Worm (Caenorhabditis elegans) whole organism, L1 larva: ENCODE results near the gene snt-1.

Source experiments
- C04F5.9 ChIP-seq: sonication (generic microtip); optimal IDR thresholded peaks from 2 replicates; lab custom pipeline; 2016; ENCODE audit warnings: missing genetic modification characterization, missing compliant biosample characterization
- C34B4.2 ChIP-seq: sonication (generic microtip); optimal IDR thresholded peaks from 2 replicates; lab custom pipeline; 2017; ENCODE audit warnings: mild to moderate bottlenecking, missing genetic modification characterization, missing compliant biosample characterization
- F16B12.6 ChIP-seq: fragments of 150-350 bp; optimal IDR thresholded peaks from 2 replicates; lab custom pipeline; 2014; ENCODE audit warnings: missing biosample characterization, missing genetic modification characterization
- Y116A8C.19 ChIP-seq: sonication (generic microtip); optimal IDR thresholded peaks from 2 replicates; lab custom pipeline; 2016; ENCODE audit warnings: missing compliant biosample characterization, missing genetic modification characterization, borderline replicate concordance
- aly-2 ChIP-seq: fragments of 150-350 bp; optimal IDR thresholded peaks from 2 replicates; lab custom pipeline; 2014; ENCODE audit warnings: missing biosample characterization, missing genetic modification characterization
- blmp-1 ChIP-seq: fragments of 150-350 bp; optimal IDR thresholded peaks from 2 replicates; lab custom pipeline; 2014; ENCODE audit warnings: missing biosample characterization, missing genetic modification characterization
- ceh-82 ChIP-seq, 3 experiments: fragments of 150-350 bp in 1 of 3; sonication (generic microtip) in 2 of 3; optimal IDR thresholded peaks; 2 replicates each; lab custom pipeline; 2014 to 2017; ENCODE audit warnings: missing biosample characterization in 3 of 3, missing genetic modification characterization in 3 of 3
- ceh-88 ChIP-seq: fragments of 200-800 bp; sonication (Bioruptor generic); IDR thresholded peaks from 2 replicates; pipeline ENCODE4 v1.3.6; 2022; ENCODE audit warnings: missing genetic modification characterization, missing compliant biosample characterization
- ceh-90 ChIP-seq: sonication (generic microtip); optimal IDR thresholded peaks from 2 replicates; lab custom pipeline; 2016; ENCODE audit warnings: missing genetic modification characterization, missing compliant biosample characterization
- dsc-1 ChIP-seq: sonication (generic microtip); optimal IDR thresholded peaks from 2 replicates; lab custom pipeline; 2016; ENCODE audit warnings: mild to moderate bottlenecking, missing genetic modification characterization, missing compliant biosample characterization
- efl-1 ChIP-seq, 4 experiments: fragments of 150-350 bp; optimal IDR thresholded peaks in 3 of 4; peaks in 1 of 4; 1 replicate in 1 of 4; 2 replicates in 3 of 4; lab custom pipeline; 2014; ENCODE audit warnings: missing biosample characterization in 2 of 4, missing genetic modification characterization in 2 of 4, missing genetic modification reagents in 2 of 4
- efl-3 ChIP-seq: fragments of 200-800 bp; sonication (Bioruptor generic); optimal IDR thresholded peaks from 2 replicates; lab custom pipeline; 2018; ENCODE audit warnings: mild to moderate bottlenecking, missing genetic modification characterization, missing compliant biosample characterization
- egl-13 ChIP-seq: sonication (generic microtip); optimal IDR thresholded peaks from 2 replicates; lab custom pipeline; 2016; ENCODE audit warnings: missing genotype, missing genetic modification reagents, missing genetic modification characterization, missing compliant biosample characterization
- elt-2 ChIP-seq: sonication (generic microtip); optimal IDR thresholded peaks from 2 replicates; lab custom pipeline; 2016; ENCODE audit warnings: missing genetic modification characterization, mild to moderate bottlenecking, inconsistent platforms, missing compliant biosample characterization, missing genetic modification reagents
- elt-3 ChIP-seq, 6 experiments: fragments of 150-350 bp in 1 of 6; sonication (generic microtip); optimal IDR thresholded peaks; 2 replicates each; lab custom pipeline; 2017 to 2018; ENCODE audit warnings: missing biosample characterization in 6 of 6, missing genetic modification characterization in 6 of 6, inconsistent platforms in 1 of 6
- ets-5 ChIP-seq: fragments of 200-800 bp; sonication (Bioruptor generic); IDR thresholded peaks from 2 replicates; pipeline ENCODE4 v1.3.6; 2022; ENCODE audit warnings: missing genetic modification characterization, missing compliant biosample characterization
- fos-1 ChIP-seq: fragments of 150-350 bp; optimal IDR thresholded peaks from 2 replicates; lab custom pipeline; 2014; ENCODE audit warnings: missing biosample characterization, missing genetic modification characterization
- grh-1 ChIP-seq: fragments of 200-800 bp; sonication (Bioruptor generic); IDR thresholded peaks from 2 replicates; pipeline ENCODE4 v1.3.6; 2022; ENCODE audit warnings: missing genetic modification reagents, missing genetic modification characterization, missing compliant biosample characterization
- hlh-17 ChIP-seq: fragments of 200-800 bp; sonication (Bioruptor generic); optimal IDR thresholded peaks from 2 replicates; lab custom pipeline; 2018; ENCODE audit warnings: missing genetic modification characterization, mild to moderate bottlenecking, missing compliant biosample characterization, moderate library complexity, borderline replicate concordance
- hlh-4 ChIP-seq: sonication (generic microtip); optimal IDR thresholded peaks from 2 replicates; lab custom pipeline; 2016; ENCODE audit warnings: mild to moderate bottlenecking, missing genetic modification characterization, missing compliant biosample characterization
- hpl-2 ChIP-seq: fragments of 150-350 bp; optimal IDR thresholded peaks from 2 replicates; lab custom pipeline; 2014; ENCODE audit warnings: missing biosample characterization, missing genetic modification reagents, missing genetic modification characterization
- isw-1 ChIP-seq: fragments of 200-800 bp; sonication (Bioruptor generic); IDR thresholded peaks from 2 replicates; pipeline ENCODE4 v1.3.6; 2022; ENCODE audit warnings: missing genetic modification characterization, missing compliant biosample characterization
- lin-14 ChIP-seq: fragments of 200-800 bp; sonication (Bioruptor generic); optimal IDR thresholded peaks from 2 replicates; lab custom pipeline; 2018; ENCODE audit warnings: mild to moderate bottlenecking, missing genetic modification characterization, moderate library complexity, missing compliant biosample characterization
- lin-15B ChIP-seq: fragments of 150-350 bp; sonication (generic microtip); optimal IDR thresholded peaks from 3 replicates; lab custom pipeline; 2014; ENCODE audit warnings: missing biosample characterization, missing genetic modification characterization
- lin-35 ChIP-seq, 2 experiments: fragments of 150-350 bp; optimal IDR thresholded peaks; 2 replicates each; lab custom pipeline; 2014; ENCODE audit warnings: missing biosample characterization in 2 of 2, missing genetic modification characterization in 2 of 2, missing genetic modification reagents in 2 of 2
- lsy-2 ChIP-seq, 2 experiments: fragments of 150-350 bp; optimal IDR thresholded peaks; 2 replicates each; lab custom pipeline; 2014; ENCODE audit warnings: missing biosample characterization in 2 of 2, missing genetic modification characterization in 2 of 2
- mab-9 ChIP-seq: fragments of 200-800 bp; sonication (Bioruptor generic); IDR thresholded peaks from 2 replicates; pipeline ENCODE4 v1.3.6; 2022; ENCODE audit warnings: missing genetic modification reagents, missing genetic modification characterization, missing compliant biosample characterization
- nhr-19 ChIP-seq: fragments of 200-800 bp; sonication (Bioruptor generic); conservative IDR thresholded peaks from 2 replicates; pipeline ENCODE4 v1.3.6; 2022; ENCODE audit warnings: missing genetic modification characterization, missing compliant biosample characterization
- nhr-47 ChIP-seq: sonication (generic microtip); optimal IDR thresholded peaks from 2 replicates; lab custom pipeline; 2016; ENCODE audit warnings: mild to moderate bottlenecking, missing genetic modification characterization, moderate library complexity, missing compliant biosample characterization
- nhr-71 ChIP-seq: sonication (generic microtip); optimal IDR thresholded peaks from 2 replicates; lab custom pipeline; 2016; ENCODE audit warnings: mild to moderate bottlenecking, missing genetic modification characterization, moderate library complexity, missing compliant biosample characterization
- nhr-84 ChIP-seq: sonication (generic microtip); optimal IDR thresholded peaks from 2 replicates; lab custom pipeline; 2017; ENCODE audit warnings: missing biosample characterization, missing genetic modification characterization
- nhr-90 ChIP-seq: sonication (generic microtip); optimal IDR thresholded peaks from 2 replicates; lab custom pipeline; 2016; ENCODE audit warnings: mild to moderate bottlenecking, missing genetic modification characterization, missing compliant biosample characterization; ENCODE audit not compliant: poor library complexity
- pag-3 ChIP-seq: sonication (generic microtip); optimal IDR thresholded peaks from 2 replicates; lab custom pipeline; 2017; ENCODE audit warnings: missing genetic modification characterization, mild to moderate bottlenecking, missing compliant biosample characterization, antibody characterized with exemption, borderline replicate concordance; ENCODE audit not compliant: insufficient read depth
- pax-3 ChIP-seq: fragments of 200-800 bp; sonication (Bioruptor generic); optimal IDR thresholded peaks from 2 replicates; lab custom pipeline; 2018; ENCODE audit warnings: mild to moderate bottlenecking, missing genetic modification characterization, moderate library complexity, missing compliant biosample characterization
- snu-23 ChIP-seq: sonication (generic microtip); optimal IDR thresholded peaks from 2 replicates; lab custom pipeline; 2016; ENCODE audit warnings: missing genetic modification characterization, missing compliant biosample characterization
- sox-4 ChIP-seq: sonication (generic microtip); optimal IDR thresholded peaks from 2 replicates; lab custom pipeline; 2016; ENCODE audit warnings: missing genetic modification characterization, missing compliant biosample characterization
- sptf-1 ChIP-seq: fragments of 150-350 bp; optimal IDR thresholded peaks from 2 replicates; lab custom pipeline; 2014; ENCODE audit warnings: missing biosample characterization, missing genetic modification characterization
- sup-37 ChIP-seq: fragments of 200-800 bp; sonication (Bioruptor generic); optimal IDR thresholded peaks from 2 replicates; lab custom pipeline; 2018; ENCODE audit warnings: mild to moderate bottlenecking, missing genetic modification characterization, missing compliant biosample characterization
- tbx-2 ChIP-seq: sonication (generic microtip); optimal IDR thresholded peaks from 2 replicates; lab custom pipeline; 2016; ENCODE audit warnings: missing genetic modification characterization, missing compliant biosample characterization
- tlp-1 ChIP-seq: fragments of 150-350 bp; optimal IDR thresholded peaks from 2 replicates; lab custom pipeline; 2014; ENCODE audit warnings: missing biosample characterization, missing genetic modification characterization
- unc-62 ChIP-seq: fragments of 150-350 bp; optimal IDR thresholded peaks from 2 replicates; lab custom pipeline; 2014; ENCODE audit warnings: missing biosample characterization, missing genetic modification reagents, missing genetic modification characterization
- unc-86 ChIP-seq: sonication (generic microtip); optimal IDR thresholded peaks from 2 replicates; lab custom pipeline; 2016; ENCODE audit warnings: missing genetic modification characterization, missing compliant biosample characterization
- zag-1 ChIP-seq: fragments of 150-350 bp; optimal IDR thresholded peaks from 2 replicates; lab custom pipeline; 2014; ENCODE audit warnings: missing biosample characterization, missing genetic modification characterization
- zip-4 ChIP-seq: fragments of 200-800 bp; sonication (Bioruptor generic); optimal IDR thresholded peaks from 2 replicates; lab custom pipeline; 2018; ENCODE audit warnings: mild to moderate bottlenecking, missing genetic modification characterization, moderate library complexity, missing compliant biosample characterization
- ztf-11 ChIP-seq, 2 experiments: sonication (generic microtip); optimal IDR thresholded peaks; 2 replicates each; lab custom pipeline; 2016 to 2017; ENCODE audit warnings: missing genetic modification characterization in 2 of 2, missing biosample characterization in 1 of 2, missing compliant biosample characterization in 1 of 2
- ztf-4 ChIP-seq: fragments of 150-350 bp; optimal IDR thresholded peaks from 2 replicates; lab custom pipeline; 2014; ENCODE audit warnings: missing biosample characterization, missing genetic modification characterization

Gene snt-1

DNA sequence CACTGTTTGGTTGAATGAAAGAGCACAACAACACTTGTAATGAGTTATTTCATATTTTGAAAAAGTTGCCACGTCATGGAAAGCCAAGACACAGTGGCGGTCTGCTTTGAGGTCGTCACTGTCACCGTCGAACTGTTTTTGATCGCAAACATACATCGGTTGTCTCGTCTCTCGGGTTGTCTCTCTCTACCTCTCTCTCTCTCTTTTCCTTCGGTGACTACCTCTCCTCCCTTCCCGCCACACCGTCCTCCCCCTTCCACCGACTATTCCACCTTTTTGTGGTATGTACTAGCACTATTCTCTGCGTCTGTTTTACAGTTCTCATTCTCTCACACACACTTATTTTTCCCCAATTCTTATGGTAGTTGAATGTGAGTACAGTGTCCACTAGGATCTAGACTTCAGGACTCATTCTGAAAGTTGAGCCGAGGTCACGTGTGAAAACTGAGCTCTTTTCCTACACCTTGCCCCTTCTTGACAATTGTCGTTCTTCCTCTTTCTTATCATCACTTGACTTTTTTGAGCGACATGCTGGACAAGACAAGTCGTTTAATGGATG, 23.1 kb downstream of the snt-1 start (continued):
- no peak for TF ChIP-seq sox-4
- no peak for TF ChIP-seq ceh-88 (GFP tag; lab: Robert Waterston, UW)
- no peak for TF ChIP-seq efl-1 (optimal IDR thresholded peaks at IDR 0.05; lab: Kevin White, UChicago)
- TF ChIP-seq efl-1 (GFP tag; optimal IDR thresholded peaks at IDR 0.05 in 1 of 2; lab: Kevin White, UChicago), result peak in 1 of 2 experiments; percentile 41
- no peak for TF ChIP-seq mab-9
- no peak for TF ChIP-seq zag-1
- no peak for TF ChIP-seq hpl-2 (GFP tag; lab: Kevin White, UChicago)
- no peak for TF ChIP-seq ceh-90 (tag; lab: Kevin White, UChicago)
- TF ChIP-seq C04F5.9 (tag; lab: Kevin White, UChicago), result no peak
- TF ChIP-seq Y116A8C.19 (tag; lab: Kevin White, UChicago), result no peak
- TF ChIP-seq pax-3 (tag; lab: Kevin White, UChicago), result no peak
- TF ChIP-seq C34B4.2 (tag; lab: Kevin White, UChicago), result no peak
- TF ChIP-seq tlp-1 (tag; lab: Kevin White, UChicago), result no peak
- TF ChIP-seq zip-4, result no peak
- peak; percentile 55 for TF ChIP-seq blmp-1 (tag; lab: Kevin White, UChicago)
- TF ChIP-seq sptf-1 (tag; lab: Kevin White, UChicago), result no peak
- no peak for TF ChIP-seq lin-15B (tag; lab: Kevin White, UChicago)
- peak in 1 of 2 experiments; percentile 33 for TF ChIP-seq lsy-2 (tag; optimal IDR thresholded peaks at IDR 0.05; lab: Kevin White, UChicago)
- peak; percentile 54 for TF ChIP-seq nhr-71 (tag; lab: Kevin White, UChicago)
- TF ChIP-seq isw-1 (GFP tag; lab: Robert Waterston, UW), result no peak
- TF ChIP-seq pag-3, result no peak
- no peak for TF ChIP-seq nhr-19 (GFP tag; lab: Robert Waterston, UW)
- no peak for TF ChIP-seq nhr-90 (tag; lab: Kevin White, UChicago)
- no peak for TF ChIP-seq tbx-2 (tag; lab: Kevin White, UChicago)
- no peak for TF ChIP-seq hlh-4 (tag; lab: Kevin White, UChicago)
- TF ChIP-seq ztf-4 (tag; lab: Kevin White, UChicago), result no peak
- TF ChIP-seq elt-3 (tag; optimal IDR thresholded peaks at IDR 0.05; lab: Kevin White, UChicago), result no peak
- TF ChIP-seq fos-1 (tag; lab: Kevin White, UChicago), result no peak

DNA sequence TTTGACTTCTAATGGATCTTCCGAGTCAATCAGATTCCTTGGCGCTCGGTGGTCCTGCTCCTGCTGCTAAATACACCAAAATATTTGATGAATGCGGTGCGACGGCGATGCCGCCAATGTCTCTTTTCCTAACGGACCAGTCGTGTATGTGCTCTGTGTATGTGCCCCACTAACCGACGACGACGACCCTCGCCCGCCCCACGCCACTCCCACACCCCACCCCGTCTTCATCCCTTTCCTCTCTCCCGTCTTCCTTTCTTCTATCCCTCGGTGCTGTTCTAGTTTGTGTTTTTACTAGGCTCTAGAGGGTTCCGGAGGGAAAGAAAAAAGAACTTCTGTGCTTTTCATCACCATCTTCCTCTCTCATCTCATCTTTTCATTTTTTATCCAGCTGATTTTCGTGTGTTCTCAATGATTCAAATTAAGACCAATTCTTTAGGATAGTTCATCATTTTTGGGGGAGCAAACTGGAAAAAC, 23.9 kb downstream of the snt-1 start, which contains the start of gene egl-27:
TSS of gene egl-27 (plus strand) at position 427 of the 477 bp plus-strand sequence.
- TF ChIP-seq zip-4 (no peak), lin-14 (GFP tag; lab: Kevin White, UChicago) (peak; percentile 19)

ce11 chrII:6835500-6835899, 24.7 kb downstream of the snt-1 start:
- TF ChIP-seq efl-1 (optimal IDR thresholded peaks at IDR 0.05; lab: Kevin White, UChicago) (peak; percentile 13 to 21), efl-1 (GFP tag; optimal IDR thresholded peaks at IDR 0.05 in 1 of 2; lab: Kevin White, UChicago) (no peak), Y116A8C.19 (tag; lab: Kevin White, UChicago) (no peak), ets-5 (no peak), nhr-90 (tag; lab: Kevin White, UChicago) (no peak), grh-1 (GFP tag; lab: Robert Waterston, UW) (no peak), F16B12.6 (tag; lab: Kevin White, UChicago) (no peak), blmp-1 (tag; lab: Kevin White, UChicago) (peak; percentile 85), dsc-1 (tag; lab: Kevin White, UChicago) (peak; percentile 8), ceh-82 (tag; optimal IDR thresholded peaks at IDR 0.05; lab: Kevin White, UChicago) (peak in 1 of 3 experiments; percentile 29), ztf-4 (tag; lab: Kevin White, UChicago) (no peak), ztf-11 (tag; optimal IDR thresholded peaks at IDR 0.05; lab: Kevin White, UChicago) (no peak), hlh-17 (GFP tag; lab: Kevin White, UChicago) (no peak), aly-2 (no peak), snu-23 (GFP tag; lab: Kevin White, UChicago) (peak; percentile 43), ceh-90 (tag; lab: Kevin White, UChicago) (no peak), sup-37 (GFP tag; lab: Kevin White, UChicago) (no peak), sptf-1 (tag; lab: Kevin White, UChicago) (no peak), unc-86 (tag; lab: Kevin White, UChicago) (no peak), lin-35 (GFP tag; optimal IDR thresholded peaks at IDR 0.05; lab: Kevin White, UChicago) (peak in 1 of 2 experiments; percentile 22), unc-62 (GFP tag; lab: Kevin White, UChicago) (no peak), pag-3 (no peak), egl-13 (tag; lab: Kevin White, UChicago) (no peak), nhr-84 (tag; lab: Kevin White, UChicago) (no peak), nhr-47 (tag; lab: Kevin White, UChicago) (peak; percentile 2), elt-2 (tag; lab: Kevin White, UChicago) (no peak), tlp-1 (tag; lab: Kevin White, UChicago) (no peak), efl-3 (GFP tag; lab: Kevin White, UChicago) (no peak)
